Fruit fly (Drosophila melanogaster) whole organism, embryonic: ENCODE data around the gene aru.

Source experiments
- C15 ChIP-seq: fragments of 200-800 bp; sonication (Bioruptor generic); IDR thresholded peaks from 3 replicates; pipeline ENCODE4 v1.3.6; 2022; ENCODE audit warnings: missing biosample characterization, missing genetic modification characterization
- CG10147 ChIP-seq: fragments of 200-800 bp; sonication (Bioruptor generic); optimal IDR thresholded peaks from 2 replicates; lab custom pipeline; 2019; ENCODE audit warnings: missing biosample characterization, mild to moderate bottlenecking, missing genetic modification characterization, moderate library complexity
- CG10267 ChIP-seq: fragments of 200-800 bp; sonication (Bioruptor generic); optimal IDR thresholded peaks from 2 replicates; lab custom pipeline; 2018; ENCODE audit warnings: missing biosample characterization, mild to moderate bottlenecking, missing genetic modification characterization, moderate library complexity
- CG10431 ChIP-seq: fragments of 200-800 bp; sonication (Bioruptor generic); optimal IDR thresholded peaks from 3 replicates; lab custom pipeline; 2018; ENCODE audit warnings: missing biosample characterization, mild to moderate bottlenecking, missing genetic modification characterization
- CG11456 ChIP-seq: fragments of 200-800 bp; sonication (Bioruptor generic); IDR thresholded peaks from 3 replicates; pipeline ENCODE4 v1.3.6; 2022; ENCODE audit warnings: missing biosample characterization, missing genetic modification characterization
- CG11695 ChIP-seq: fragments of 200-800 bp; sonication (Bioruptor generic); IDR thresholded peaks from 3 replicates; pipeline ENCODE4 v1.3.6; 2022; ENCODE audit warnings: missing biosample characterization, missing genetic modification characterization
- CG12219 ChIP-seq: fragments of 200-800 bp; sonication (Bioruptor generic); optimal IDR thresholded peaks from 3 replicates; lab custom pipeline; 2018; ENCODE audit warnings: missing biosample characterization, mild to moderate bottlenecking, missing genetic modification characterization
- CG12299 ChIP-seq: fragments of 200-800 bp; sonication (Bioruptor generic); optimal IDR thresholded peaks from 2 replicates; lab custom pipeline; 2018; ENCODE audit warnings: missing biosample characterization, mild to moderate bottlenecking, missing genetic modification characterization
- CG17802 ChIP-seq: fragments of 200-800 bp; sonication (Bioruptor generic); optimal IDR thresholded peaks from 2 replicates; lab custom pipeline; 2018; ENCODE audit warnings: missing biosample characterization, mild to moderate bottlenecking, missing genetic modification characterization, moderate library complexity
- CG2120 ChIP-seq: fragments of 200-800 bp; sonication (Bioruptor generic); optimal IDR thresholded peaks from 3 replicates; lab custom pipeline; 2016; ENCODE audit warnings: missing biosample characterization, missing genetic modification characterization
- CG2712 ChIP-seq: fragments of 200-800 bp; optimal IDR thresholded peaks from 3 replicates; lab custom pipeline; 2019; ENCODE audit warnings: missing biosample characterization, mild to moderate bottlenecking, missing genetic modification characterization, moderate library complexity
- CG2875 ChIP-seq: fragments of 200-800 bp; sonication (Bioruptor generic); optimal IDR thresholded peaks from 2 replicates; lab custom pipeline; 2017; ENCODE audit warnings: missing biosample characterization, mild to moderate bottlenecking, missing genetic modification characterization, missing genetic modification reagents
- CG2889 ChIP-seq: fragments of 200-800 bp; sonication (Bioruptor generic); IDR thresholded peaks from 3 replicates; pipeline ENCODE4 v1.3.6; 2022; ENCODE audit warnings: missing biosample characterization, missing genetic modification characterization
- CG3163 ChIP-seq: fragments of 200-800 bp; sonication (Bioruptor generic); optimal IDR thresholded peaks from 3 replicates; lab custom pipeline; 2016; ENCODE audit warnings: missing biosample characterization, missing genetic modification characterization
- CG32767 ChIP-seq: fragments of 200-800 bp; sonication (Bioruptor generic); IDR thresholded peaks from 2 replicates; pipeline ENCODE4 v1.3.6; 2022; ENCODE audit warnings: missing biosample characterization, missing genetic modification characterization
- CG4282 ChIP-seq: fragments of 200-800 bp; sonication (Bioruptor generic); optimal IDR thresholded peaks from 2 replicates; lab custom pipeline; 2016; ENCODE audit warnings: missing biosample characterization, missing genetic modification characterization
- CG7745 ChIP-seq: fragments of 200-800 bp; sonication (Bioruptor generic); optimal IDR thresholded peaks from 2 replicates; lab custom pipeline; 2018; ENCODE audit warnings: missing biosample characterization, mild to moderate bottlenecking, missing genetic modification characterization, moderate library complexity
- CG7928 ChIP-seq: fragments of 200-800 bp; sonication (Bioruptor generic); optimal IDR thresholded peaks from 2 replicates; lab custom pipeline; 2017; ENCODE audit warnings: missing biosample characterization, mild to moderate bottlenecking, missing genetic modification characterization
- CG9797 ChIP-seq: fragments of 200-800 bp; sonication (Bioruptor generic); optimal IDR thresholded peaks from 3 replicates; lab custom pipeline; 2018; ENCODE audit warnings: missing biosample characterization, mild to moderate bottlenecking, missing genetic modification characterization
- CHES-1-like ChIP-seq: fragments of 200-800 bp; sonication (Bioruptor generic); optimal IDR thresholded peaks from 2 replicates; lab custom pipeline; 2016; ENCODE audit warnings: missing biosample characterization, missing genetic modification characterization
- Dad ChIP-seq: fragments of 200-800 bp; sonication (Bioruptor generic); optimal IDR thresholded peaks from 3 replicates; lab custom pipeline; 2016; ENCODE audit warnings: missing biosample characterization, missing genetic modification characterization
- Deaf1 ChIP-seq: fragments of 200-800 bp; optimal IDR thresholded peaks from 3 replicates; lab custom pipeline; 2019; ENCODE audit warnings: missing biosample characterization, mild to moderate bottlenecking, missing genetic modification characterization, moderate library complexity
- HLH54F ChIP-seq: fragments of 200-800 bp; sonication (Bioruptor generic); optimal IDR thresholded peaks from 3 replicates; lab custom pipeline; 2016; ENCODE audit warnings: missing biosample characterization, missing genetic modification characterization
- Jarid2 ChIP-seq: fragments of 200-800 bp; sonication (Bioruptor generic); optimal IDR thresholded peaks from 3 replicates; lab custom pipeline; 2017; ENCODE audit warnings: mild to moderate bottlenecking, missing biosample characterization, missing genetic modification reagents, missing genetic modification characterization
- Lpt ChIP-seq: fragments of >200 bp; optimal IDR thresholded peaks from 2 replicates; lab custom pipeline; 2018; ENCODE audit warnings: missing biosample characterization, missing genetic modification characterization
- Opbp ChIP-seq: fragments of 200-800 bp; sonication (Bioruptor generic); IDR thresholded peaks from 3 replicates; pipeline ENCODE4 v1.3.6; 2022; ENCODE audit warnings: missing biosample characterization, missing genetic modification characterization; ENCODE audit not compliant: partially characterized antibody
- Ptx1 ChIP-seq: fragments of 200-800 bp; sonication (Bioruptor generic); IDR thresholded peaks from 2 replicates; pipeline ENCODE4 v1.3.6; 2022; ENCODE audit warnings: missing biosample characterization, missing genetic modification characterization
- al ChIP-seq: fragments of 200-800 bp; sonication (Bioruptor generic); IDR thresholded peaks from 2 replicates; pipeline ENCODE4 v1.3.6; 2022; ENCODE audit warnings: missing biosample characterization, missing genetic modification characterization
- croc ChIP-seq: fragments of 200-800 bp; sonication (Bioruptor generic); conservative IDR thresholded peaks from 3 replicates; pipeline ENCODE4 v1.3.6; 2022; ENCODE audit warnings: missing biosample characterization, missing genetic modification characterization
- dimm ChIP-seq: fragments of 200-800 bp; sonication (Bioruptor generic); IDR thresholded peaks from 2 replicates; pipeline ENCODE4 v1.3.6; 2022; ENCODE audit warnings: missing biosample characterization, missing genetic modification characterization
- en ChIP-seq: fragments of 200-800 bp; sonication (Bioruptor generic); optimal IDR thresholded peaks from 2 replicates; lab custom pipeline; 2016; ENCODE audit warnings: missing biosample characterization, missing genetic modification characterization
- exex ChIP-seq: fragments of 200-800 bp; sonication (Bioruptor generic); optimal IDR thresholded peaks from 4 replicates; lab custom pipeline; 2018; ENCODE audit warnings: missing biosample characterization, mild to moderate bottlenecking, missing genetic modification characterization, moderate library complexity
- eyg ChIP-seq: fragments of 200-800 bp; sonication (Bioruptor generic); optimal IDR thresholded peaks from 3 replicates; lab custom pipeline; 2016; ENCODE audit warnings: missing biosample characterization, missing genetic modification characterization
- gem ChIP-seq: fragments of 200-800 bp; sonication (Bioruptor generic); optimal IDR thresholded peaks from 2 replicates; lab custom pipeline; 2019; ENCODE audit warnings: missing biosample characterization, mild to moderate bottlenecking, missing genetic modification characterization, moderate library complexity
- grau ChIP-seq: fragments of 200-800 bp; optimal IDR thresholded peaks from 3 replicates; lab custom pipeline; 2019; ENCODE audit warnings: missing biosample characterization, mild to moderate bottlenecking, missing genetic modification characterization, moderate library complexity
- gt ChIP-seq: fragments of 200-800 bp; sonication (Bioruptor generic); IDR thresholded peaks from 2 replicates; pipeline ENCODE4 v1.3.6; 2022; ENCODE audit warnings: missing biosample characterization, missing genetic modification characterization
- hkb ChIP-seq, 2 experiments: fragments of 200-800 bp in 1 of 2; fragments of >200 bp in 1 of 2; sonication (Bioruptor generic) in 1 of 2; IDR thresholded peaks in 1 of 2; optimal IDR thresholded peaks in 1 of 2; 2 replicates each; pipeline versions ENCODE4 v1.3.6 to Lab custom; 2017 to 2022; ENCODE audit warnings: missing biosample characterization in 1 of 2, missing genetic modification characterization in 1 of 2
- inv ChIP-seq: fragments of 200-800 bp; sonication (Bioruptor generic); IDR thresholded peaks from 2 replicates; pipeline ENCODE4 v1.3.6; 2022; ENCODE audit warnings: missing biosample characterization, missing genetic modification characterization; ENCODE audit not compliant: partially characterized antibody
- kay ChIP-seq: fragments of 200-800 bp; sonication (Bioruptor generic); optimal IDR thresholded peaks from 2 replicates; lab custom pipeline; 2016; ENCODE audit warnings: missing biosample characterization, missing genetic modification characterization
- lmd ChIP-seq: fragments of 200-800 bp; sonication (Bioruptor generic); IDR thresholded peaks from 2 replicates; pipeline ENCODE4 v1.3.6; 2022; ENCODE audit warnings: missing biosample characterization, missing genetic modification characterization
- lov ChIP-seq, 2 experiments: fragments of 200-800 bp in 1 of 2; fragments of >200 bp in 1 of 2; sonication (Bioruptor generic) in 1 of 2; IDR thresholded peaks in 1 of 2; optimal IDR thresholded peaks in 1 of 2; 2 replicates in 1 of 2; 3 replicates in 1 of 2; pipeline versions ENCODE4 v1.3.6 to Lab custom; 2017 to 2022; ENCODE audit warnings: missing biosample characterization in 1 of 2, missing genetic modification characterization in 1 of 2
- org-1 ChIP-seq: fragments of 200-800 bp; sonication (Bioruptor generic); optimal IDR thresholded peaks from 2 replicates; lab custom pipeline; 2017; ENCODE audit warnings: missing biosample characterization, missing genetic modification characterization
- otp ChIP-seq: fragments of 200-800 bp; sonication (Bioruptor generic); IDR thresholded peaks from 3 replicates; pipeline ENCODE4, ENCODE4 v1.3.6; 2022; ENCODE audit warnings: missing biosample characterization, missing genetic modification characterization
- run ChIP-seq: fragments of 200-800 bp; sonication (Bioruptor generic); optimal IDR thresholded peaks from 3 replicates; lab custom pipeline; 2018; ENCODE audit warnings: missing biosample characterization, mild to moderate bottlenecking, missing genetic modification characterization
- schlank ChIP-seq: fragments of 200-800 bp; sonication (Bioruptor generic); optimal IDR thresholded peaks from 2 replicates; lab custom pipeline; 2018; ENCODE audit warnings: missing biosample characterization, mild to moderate bottlenecking, missing genetic modification characterization
- so ChIP-seq: fragments of 200-800 bp; sonication (Bioruptor generic); IDR thresholded peaks from 3 replicates; pipeline ENCODE4 v1.3.6; 2022; ENCODE audit warnings: missing biosample characterization, missing genetic modification characterization
- tio ChIP-seq: fragments of 200-800 bp; sonication (Bioruptor generic); optimal IDR thresholded peaks from 2 replicates; lab custom pipeline; 2017; ENCODE audit warnings: missing biosample characterization, missing genetic modification characterization, inconsistent platforms
- vnd ChIP-seq: fragments of 200-800 bp; sonication (Bioruptor generic); IDR thresholded peaks from 3 replicates; pipeline ENCODE4 v1.3.6; 2022; ENCODE audit warnings: missing biosample characterization, missing genetic modification characterization; ENCODE audit not compliant: partially characterized antibody

Gene aru

dm6 chr2L:827516-828362 is 40.4 kb downstream of the aru start (continued):
- TF ChIP-seq CG3163 (GFP tag; lab: Kevin White, UChicago) (no peak), gt (GFP tag; lab: Robert Waterston, UW) (no peak), CG2889 (no peak), Opbp (GFP tag; lab: Robert Waterston, UW) (no peak), CG9797 (GFP tag; lab: Kevin White, UChicago) (no peak), HLH54F (no peak), croc (no peak; the same call in 2 of the 3 replicates), Jarid2 (GFP tag; lab: Kevin White, UChicago) (no peak), CG4282 (GFP tag; lab: Kevin White, UChicago) (no peak), kay (GFP tag; lab: Kevin White, UChicago) (no peak), CG10267 (tag; lab: Kevin White, UChicago) (peak; percentile 49), CHES-1-like (GFP tag; lab: Kevin White, UChicago) (no peak), CG2875 (GFP tag; lab: Kevin White, UChicago) (peak; percentile 66), CG2712 (tag; lab: Kevin White, UChicago) (peak; percentile 63), hkb (optimal IDR thresholded peaks at IDR 0.05; lab: Kevin White, UChicago) (no peak), hkb (GFP tag; IDR thresholded peaks at IDR 0.05; lab: Robert Waterston, UW) (peak; percentile 50; the same call in 1 of the 2 replicates), so (GFP tag; lab: Robert Waterston, UW) (0 out of 3 replicates have a peak, but pooled peaks have one; percentile 11), exex (tag; lab: Kevin White, UChicago) (peak; percentile 61), CG11695 (GFP tag; lab: Robert Waterston, UW) (no peak), lmd (GFP tag; lab: Robert Waterston, UW) (no peak; the same call in 1 of the 2 replicates), otp (no peak), CG7928 (GFP tag; lab: Kevin White, UChicago) (no peak), C15 (no peak), CG12299 (tag; lab: Kevin White, UChicago) (peak; percentile 26), en (GFP tag; lab: Kevin White, UChicago) (no peak), CG17802 (tag; lab: Kevin White, UChicago) (peak; percentile 16), Lpt (GFP tag; lab: Kevin White, UChicago) (no peak), grau (tag; lab: Kevin White, UChicago) (peak; percentile 18), CG12219 (no peak), Dad (GFP tag; lab: Kevin White, UChicago) (no peak), al (no peak), schlank (tag; lab: Kevin White, UChicago) (no peak), lov (optimal IDR thresholded peaks at IDR 0.05; lab: Kevin White, UChicago) (no peak), lov (GFP tag; IDR thresholded peaks at IDR 0.05; lab: Robert Waterston, UW) (0 out of 3 replicates have a peak, but pooled peaks have one; percentile 17), CG2120 (no peak), CG32767 (GFP tag; lab: Robert Waterston, UW) (peak; percentile 27; the same call in 1 of the 2 replicates), CG10431 (GFP tag; lab: Kevin White, UChicago) (peak; percentile 24), gem (tag; lab: Kevin White, UChicago) (peak; percentile 84), CG11456 (GFP tag; lab: Robert Waterston, UW) (no peak), eyg (GFP tag; lab: Kevin White, UChicago) (no peak), inv (no peak), Deaf1 (no peak), dimm (no peak), CG7745 (tag; lab: Kevin White, UChicago) (no peak), Ptx1 (GFP tag; lab: Robert Waterston, UW) (no peak), org-1 (peak; percentile 46), vnd (GFP tag; lab: Robert Waterston, UW) (no peak), tio (GFP tag; lab: Kevin White, UChicago) (no peak), CG10147 (GFP tag; lab: Kevin White, UChicago) (no peak), run (tag; lab: Kevin White, UChicago) (no peak)
